Fruit fly (Drosophila melanogaster) S2 (cell line): ENCODE measurements around the gene pont.

Source experiments
- CG8478 ChIP-seq: fragments of >200 bp; optimal IDR thresholded peaks from 2 replicates; lab custom pipeline; 2018
- CTCF ChIP-seq, 2 experiments: fragments of >200 bp; optimal IDR thresholded peaks; 2 replicates each; lab custom pipeline; 2018

DNA sequence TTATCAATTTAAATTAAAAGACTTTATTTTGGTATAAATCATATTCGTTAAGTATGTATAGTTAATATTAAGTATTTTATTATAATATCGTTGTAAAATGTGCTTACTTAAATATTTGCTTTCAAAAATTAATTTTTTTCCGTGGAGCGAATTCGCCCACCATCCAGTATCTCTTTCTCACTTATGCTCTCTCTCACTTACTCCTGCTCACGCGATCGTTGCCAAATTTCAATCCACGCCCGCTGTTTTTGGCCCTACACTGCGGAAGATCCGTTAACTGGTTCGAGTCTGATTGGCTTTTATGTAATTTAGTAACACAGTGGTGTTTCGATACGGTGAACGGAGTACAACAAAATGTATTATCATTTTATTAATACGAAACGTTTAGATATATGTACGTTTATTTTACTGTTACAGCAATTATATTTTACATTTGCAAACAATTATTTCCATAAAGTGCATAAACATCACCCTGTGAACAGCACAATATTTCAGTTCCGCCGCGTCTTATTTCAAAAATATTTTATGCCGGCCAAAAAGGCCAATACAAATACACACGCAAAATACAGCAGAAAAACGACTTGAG is 3.7 kb downstream of the pont start:
- TF ChIP-seq CTCF (optimal IDR thresholded peaks at IDR 0.05; lab: Kevin White, UChicago) (no peak), CG8478 (lab: Kevin White, UChicago) (no peak)
